Fruit fly (Drosophila melanogaster): Measurements from ENCODE around the gene CG31550.

Gene CG31550

DNA sequence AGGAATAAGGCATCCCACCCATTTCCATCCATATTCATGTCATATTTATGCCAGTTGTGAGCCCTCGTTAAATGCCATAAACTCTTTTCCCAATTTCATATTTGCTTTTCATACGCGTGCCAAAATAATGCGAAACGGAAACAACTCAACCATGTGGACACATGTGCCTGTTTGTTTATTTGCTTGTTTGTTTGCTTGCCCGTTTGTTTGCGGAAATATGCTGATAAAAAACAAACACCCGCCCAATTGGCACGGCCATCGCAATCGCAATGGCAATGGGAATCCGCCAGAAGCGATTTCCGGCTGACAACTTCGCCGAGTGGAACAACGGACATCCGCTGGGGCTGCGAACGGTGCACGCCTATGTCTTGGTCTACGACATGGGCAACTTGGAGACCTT is 31.0 kb upstream of the CG31550 start (continued):
- TF ChIP-seq Rfx (GFP tag; IDR thresholded peaks at IDR 0.05) (0 out of 2 replicates have a peak, but pooled peaks have one; percentile 8), CG4854 (GFP tag; optimal IDR thresholded peaks at IDR 0.05) (no peak), onecut (GFP tag; IDR thresholded peaks at IDR 0.05) (no peak), Deaf1 (tag; optimal IDR thresholded peaks at IDR 0.05) (no peak), TFAM (GFP tag; optimal IDR thresholded peaks at IDR 0.05) (no peak), CG6813 (GFP tag; optimal IDR thresholded peaks at IDR 0.05) (peak; percentile 12), BtbVII (GFP tag; optimal IDR thresholded peaks at IDR 0.05) (peak; percentile 23), CG14860 (GFP tag; IDR thresholded peaks at IDR 0.05; ENCODE audit: partially characterized antibody) (no peak), MBD-R2 (GFP tag; IDR thresholded peaks at IDR 0.05) (no peak), seq (GFP tag; IDR thresholded peaks at IDR 0.05) (no peak), prd (optimal IDR thresholded peaks at IDR 0.05) (no peak), prd (GFP tag; IDR thresholded peaks at IDR 0.05) (peak; percentile 38; the same call in 1 of the 3 replicates), chm (GFP tag; IDR thresholded peaks at IDR 0.05) (no peak), CG3281 (GFP tag; optimal IDR thresholded peaks at IDR 0.05) (peak; percentile 16), CG4707 (GFP tag; optimal IDR thresholded peaks at IDR 0.05) (no peak), Fer1 (GFP tag; optimal IDR thresholded peaks at IDR 0.05) (peak; percentile 4), Hmr (GFP tag; optimal IDR thresholded peaks at IDR 0.05) (peak; percentile 37), CG11247 (GFP tag; IDR thresholded peaks at IDR 0.05) (0 out of 2 replicates have a peak, but pooled peaks have one; percentile 26), CG15514 (GFP tag; optimal IDR thresholded peaks at IDR 0.05) (peak; percentile 5), lmd (GFP tag; IDR thresholded peaks at IDR 0.05) (no peak), lab (GFP tag; optimal IDR thresholded peaks at IDR 0.05) (peak; percentile 51), NC2β (GFP tag; optimal IDR thresholded peaks at IDR 0.05) (no peak), H15 (GFP tag; IDR thresholded peaks at IDR 0.05) (no peak), CG11456 (GFP tag; IDR thresholded peaks at IDR 0.05) (no peak)

- TF ChIP-seq CG6854 (GFP tag; optimal IDR thresholded peaks at IDR 0.05) (no peak), Pdp1 (GFP tag; optimal IDR thresholded peaks at IDR 0.05) (peak in 1 of 2 experiments; percentile 92), ind (GFP tag; optimal IDR thresholded peaks at IDR 0.05) (no peak), sug (tag; optimal IDR thresholded peaks at IDR 0.05) (peak; percentile 13), CG2120 (GFP tag; optimal IDR thresholded peaks at IDR 0.05) (no peak), CG1832 (GFP tag; optimal IDR thresholded peaks at IDR 0.05) (no peak), exex (tag; optimal IDR thresholded peaks at IDR 0.05) (peak; percentile 52)
These were observed 26.7 kb upstream of the CG31550 start for dm6 chr3R:5458627-5459026.

DNA sequence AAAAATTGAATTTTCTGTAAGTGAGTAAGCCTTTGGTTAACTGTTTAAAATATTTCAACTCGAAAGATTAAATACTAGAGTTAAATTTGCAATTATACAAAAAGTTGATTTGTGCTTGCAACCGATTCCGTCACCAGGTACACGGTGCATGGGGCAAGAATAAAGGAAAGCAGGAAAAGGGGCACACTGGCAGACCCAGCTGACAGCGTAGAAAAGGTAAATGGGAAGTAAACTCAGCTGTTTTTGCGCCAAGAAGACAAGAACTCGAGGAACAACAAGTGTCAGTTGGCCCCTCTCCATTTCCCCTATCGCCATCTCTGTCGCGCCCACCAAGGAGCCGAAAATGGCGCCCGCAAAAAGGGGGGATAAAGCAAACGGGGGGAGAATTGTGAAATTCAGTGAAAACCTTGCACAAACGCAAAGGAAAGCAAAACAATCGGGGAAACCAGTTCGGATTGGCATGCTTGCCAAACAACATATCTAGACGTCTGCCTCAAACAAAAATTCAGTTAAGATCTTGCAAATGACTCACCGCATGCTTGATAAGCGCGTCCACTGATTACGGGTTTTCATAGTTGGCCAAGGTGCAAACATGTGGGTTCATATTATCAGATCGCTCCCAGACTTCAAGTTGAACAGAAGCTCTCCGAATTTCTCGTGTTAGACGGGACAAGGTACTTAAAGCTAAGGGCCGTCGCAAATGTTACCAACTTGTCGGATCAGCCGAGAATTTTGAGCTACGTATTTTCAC is 22.0 kb upstream of the CG31550 start:
- TF ChIP-seq CG8924 (tag; optimal IDR thresholded peaks at IDR 0.05) (no peak), CG7745 (tag; optimal IDR thresholded peaks at IDR 0.05) (no peak), CG15514 (GFP tag; optimal IDR thresholded peaks at IDR 0.05) (peak; percentile 63), HHEX (GFP tag; optimal IDR thresholded peaks at IDR 0.05) (no peak), CG3995 (GFP tag; optimal IDR thresholded peaks at IDR 0.05) (no peak), Hsf (GFP tag; optimal IDR thresholded peaks at IDR 0.05) (no peak), ewg (GFP tag; optimal IDR thresholded peaks at IDR 0.05) (no peak), gro (GFP tag; optimal IDR thresholded peaks at IDR 0.05) (no peak), CG9797 (GFP tag; optimal IDR thresholded peaks at IDR 0.05) (peak; percentile 85), CoRest (tag; optimal IDR thresholded peaks at IDR 0.05) (peak; percentile 9), aop (GFP tag; IDR thresholded peaks at IDR 0.05) (no peak), ems (GFP tag; optimal IDR thresholded peaks at IDR 0.05) (no peak), CG34376 (GFP tag; optimal IDR thresholded peaks at IDR 0.05) (peak; percentile 58), Dbx (GFP tag; IDR thresholded peaks at IDR 0.05) (no peak), CG4328 (GFP tag; optimal IDR thresholded peaks at IDR 0.05) (no peak), CG2889 (GFP tag; IDR thresholded peaks at IDR 0.05) (no peak), Fer1 (GFP tag; optimal IDR thresholded peaks at IDR 0.05) (no peak), trem (tag; optimal IDR thresholded peaks at IDR 0.05) (peak; percentile 60), nmo (GFP tag; optimal IDR thresholded peaks at IDR 0.05) (peak; percentile 7), grau (tag; optimal IDR thresholded peaks at IDR 0.05) (no peak)

Data from whole organism, embryonic.